Worm (Caenorhabditis elegans): ENCODE measurements around the gene C29F5.8.

C29F5.8 gene

DNA sequence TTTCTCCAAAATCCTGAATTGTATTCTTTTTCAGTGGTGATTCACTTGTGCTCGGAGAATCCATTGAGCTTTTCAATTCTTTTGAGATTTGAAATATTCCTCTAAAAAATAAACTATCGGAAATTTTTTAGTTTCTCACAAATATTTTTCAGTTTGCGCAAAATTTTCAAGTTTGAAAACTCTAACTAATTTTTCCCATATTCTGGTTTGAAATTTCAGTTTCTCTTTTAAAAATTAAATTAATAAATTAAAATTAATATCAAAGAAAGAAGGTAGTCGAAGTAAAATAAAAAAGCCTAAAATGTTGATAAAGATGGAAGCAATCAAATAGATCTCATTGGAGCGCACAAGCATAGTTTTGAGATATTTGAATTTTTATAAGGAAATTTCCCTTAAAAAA lies 45.7 kb downstream of the C29F5.8 start, which contains the start of gene C32D5.10:
Gene C32D5.10 (minus strand): TSS at position 101 of the 400 bp plus-strand sequence.
- TF ChIP-seq T07F8.4 (tag; optimal IDR thresholded peaks at IDR 0.05), result no peak

DNA sequence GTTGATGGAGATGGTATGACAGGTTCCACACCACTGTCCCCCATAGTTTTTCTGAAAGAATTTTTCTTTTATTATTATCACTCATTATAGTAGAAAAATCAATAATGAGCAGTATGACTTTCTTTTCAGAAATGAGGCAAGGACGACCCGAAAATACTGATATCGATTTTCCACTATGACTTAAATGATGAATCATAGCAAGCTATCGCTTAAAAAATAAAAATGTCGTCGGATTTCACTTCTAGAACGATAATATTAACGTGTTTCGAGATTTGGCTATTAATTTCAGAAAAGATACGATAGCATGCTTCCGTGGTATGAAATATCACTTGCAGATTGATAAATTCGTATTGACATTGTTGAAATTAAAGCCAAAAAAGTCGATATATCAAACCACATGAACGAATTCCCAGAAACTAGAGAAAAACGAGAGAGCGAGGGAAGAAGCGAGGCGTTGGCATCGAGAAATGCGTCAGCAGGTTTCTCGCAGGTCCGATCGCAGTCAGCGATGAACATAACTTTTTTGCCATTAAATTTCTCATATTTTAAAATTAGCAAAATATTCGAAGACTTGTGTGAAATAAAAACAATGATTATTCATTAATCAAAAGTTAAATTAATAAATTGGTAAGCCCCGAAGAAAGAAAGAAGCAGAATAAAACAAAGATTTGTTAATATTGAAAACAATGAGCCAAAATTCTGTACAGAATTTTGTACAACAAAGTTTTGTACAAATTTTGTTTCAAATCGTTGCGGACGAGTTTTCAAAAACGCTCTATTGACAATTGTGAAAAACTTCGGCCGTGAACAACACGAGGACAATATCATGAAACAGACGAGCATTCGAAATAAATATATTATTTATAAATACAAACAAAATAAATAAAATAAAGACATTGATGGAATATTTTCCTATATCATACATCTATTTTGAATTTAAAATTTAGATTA lies 49.4 kb downstream of the C29F5.8 start, which contains the start of gene C32D5.11:
Gene C32D5.11 (minus strand): TSS at position 51 of the 951 bp plus-strand sequence.
- peak; percentile 65 for TF ChIP-seq dox-1 (GFP tag; IDR thresholded peaks at IDR 0.05)
- TF ChIP-seq madf-6 (GFP tag; IDR thresholded peaks at IDR 0.05), result no peak
- 0 out of 2 replicates have a peak, but pooled peaks have one; percentile 37 for TF ChIP-seq B0336.3 (GFP tag; IDR thresholded peaks at IDR 0.05)
- no peak for TF ChIP-seq nfya-1 (tag; optimal IDR thresholded peaks at IDR 0.05; ENCODE audit: borderline replicate concordance, insufficient read depth)
- peak; percentile 7 for TF ChIP-seq tlf-1 (GFP tag; optimal IDR thresholded peaks at IDR 0.05)
- peak; percentile 22 for TF ChIP-seq dpl-1 (GFP tag; optimal IDR thresholded peaks at IDR 0.05)
- TF ChIP-seq ztf-25 (GFP tag; IDR thresholded peaks at IDR 0.05), result no peak
- TF ChIP-seq tbp1 (GFP tag; optimal IDR thresholded peaks at IDR 0.05), result peak; percentile 16
- TF ChIP-seq hmg-1.2 (GFP tag; IDR thresholded peaks at IDR 0.05), result peak; percentile 69
- TF ChIP-seq let-607 (tag; optimal IDR thresholded peaks at IDR 0.05), result peak in 1 of 2 experiments; percentile 49
- TF ChIP-seq fkh-3 (tag; optimal IDR thresholded peaks at IDR 0.05), result no peak
- no peak for TF ChIP-seq egl-18 (GFP tag; IDR thresholded peaks at IDR 0.05)
- peak; percentile 14 for TF ChIP-seq K12H6.12 (tag; optimal IDR thresholded peaks at IDR 0.05)
- peak; percentile 35; the same call in 1 of the 2 replicates for TF ChIP-seq pbrm-1 (GFP tag; IDR thresholded peaks at IDR 0.05)
- no peak for TF ChIP-seq Y67H2A.10 (GFP tag; conservative IDR thresholded peaks at IDR 0.05)
- TF ChIP-seq F23B12.7 (tag; optimal IDR thresholded peaks at IDR 0.05; ENCODE audit: insufficient read depth), result peak; percentile 70
- TF ChIP-seq attf-5 (GFP tag; optimal IDR thresholded peaks at IDR 0.05), result peak; percentile 83
- peak; percentile 53 for TF ChIP-seq lsl-1 (GFP tag; optimal IDR thresholded peaks at IDR 0.05)
- peak; percentile 33 for TF ChIP-seq lin-54 (GFP tag; optimal IDR thresholded peaks at IDR 0.05)
- peak; percentile 42; the same call in 1 of the 2 replicates for TF ChIP-seq F33H1.4 (GFP tag; IDR thresholded peaks at IDR 0.05)
- TF ChIP-seq bed-1 (GFP tag; IDR thresholded peaks at IDR 0.05), result no peak
- peak; percentile 41; the same call in 1 of the 2 replicates for TF ChIP-seq zfh-2 (GFP tag; conservative IDR thresholded peaks at IDR 0.05)
- no peak for TF ChIP-seq madf-8 (GFP tag; conservative IDR thresholded peaks at IDR 0.05)
- TF ChIP-seq nfyb-1 (GFP tag; IDR thresholded peaks at IDR 0.05), result 0 out of 2 replicates have a peak, but pooled peaks have one; percentile 38
- no peak for TF ChIP-seq athp-1 (tag; optimal IDR thresholded peaks at IDR 0.05)
- TF ChIP-seq ceh-27 (GFP tag; optimal IDR thresholded peaks at IDR 0.05), result peak; percentile 31
- TF ChIP-seq nhr-80 (tag; optimal IDR thresholded peaks at IDR 0.05), result peak; percentile 40
- TF ChIP-seq lin-40 (tag; optimal IDR thresholded peaks at IDR 0.05), result peak; percentile 55
- no peak for TF ChIP-seq cebp-1 (GFP tag; IDR thresholded peaks at IDR 0.05)
- TF ChIP-seq cebp-1 (tag; optimal IDR thresholded peaks at IDR 0.05), result peak; percentile 65
- TF ChIP-seq ekl-4 (GFP tag; IDR thresholded peaks at IDR 0.05), result no peak
- peak; percentile 66 for TF ChIP-seq mcd-1 (GFP tag; IDR thresholded peaks at IDR 0.05)
- no peak for TF ChIP-seq hmg-20 (GFP tag; IDR thresholded peaks at IDR 0.05)
- TF ChIP-seq lin-35 (GFP tag; optimal IDR thresholded peaks at IDR 0.05), result peak in 1 of 3 experiments; percentile 72
- no peak for TF ChIP-seq him-1 (tag; optimal IDR thresholded peaks at IDR 0.05)
- TF ChIP-seq ceh-91 (GFP tag; IDR thresholded peaks at IDR 0.05), result 0 out of 2 replicates have a peak, but pooled peaks have one; percentile 13
- TF ChIP-seq D2030.7 (GFP tag; IDR thresholded peaks at IDR 0.05), result 0 out of 2 replicates have a peak, but pooled peaks have one; percentile 31
- TF ChIP-seq mxl-1 (tag; optimal IDR thresholded peaks at IDR 0.05), result no peak
- TF ChIP-seq ztf-18 (tag; optimal IDR thresholded peaks at IDR 0.05), result peak; percentile 92
- no peak for TF ChIP-seq atf-7 (tag; optimal IDR thresholded peaks at IDR 0.05)
- TF ChIP-seq nhr-90 (tag; optimal IDR thresholded peaks at IDR 0.05), result no peak
- peak; percentile 22 for TF ChIP-seq efl-1 (GFP tag; optimal IDR thresholded peaks at IDR 0.05)
- no peak for TF ChIP-seq xnd-1 (tag; optimal IDR thresholded peaks at IDR 0.05)

Measured in whole organism, young adult.